Fruit fly (Drosophila melanogaster): ENCODE measurements around the gene RpS28b.

The RpS28b gene

DNA sequence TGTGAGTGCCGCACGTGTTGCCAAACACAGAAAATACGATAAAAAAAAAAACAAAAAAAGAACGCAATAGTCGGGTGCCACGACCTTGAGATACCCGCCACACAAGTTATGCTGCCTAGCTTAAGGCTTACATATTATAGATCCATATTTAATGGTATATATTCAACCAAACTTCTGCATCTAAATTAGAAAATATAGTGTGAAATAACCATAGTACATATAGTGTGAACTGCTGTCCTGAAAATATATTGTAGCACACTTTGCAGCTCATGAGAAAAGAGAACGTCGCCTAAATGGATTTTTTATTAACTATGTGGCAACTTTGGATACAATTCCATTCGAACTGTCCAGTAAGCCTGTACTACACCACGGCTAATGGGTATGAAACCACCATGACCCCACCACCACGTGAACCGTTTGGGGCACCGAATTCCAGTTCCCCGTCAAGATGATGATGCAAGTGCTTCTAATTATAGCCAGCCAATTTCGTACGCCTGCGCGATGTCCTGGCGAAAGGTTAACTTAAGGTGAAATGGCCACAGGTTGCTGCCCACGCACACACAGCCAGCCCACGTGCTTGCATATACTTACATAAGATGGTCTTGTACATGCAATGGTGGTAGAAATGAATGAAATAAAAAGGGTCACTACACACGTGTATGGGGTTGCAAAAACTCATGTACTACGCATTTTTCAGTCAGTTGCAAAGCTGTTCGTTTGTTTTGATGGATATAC is 45.8 kb downstream of the RpS28b start:
- TF ChIP-seq insv (optimal IDR thresholded peaks at IDR 0.05): no peak
- TF ChIP-seq Sin3A (optimal IDR thresholded peaks at IDR 0.05): no peak
- no peak for TF ChIP-seq h (optimal IDR thresholded peaks at IDR 0.05)
- TF ChIP-seq ttk (optimal IDR thresholded peaks at IDR 0.05): no peak
- no peak for TF ChIP-seq psq (optimal IDR thresholded peaks at IDR 0.05)
- TF ChIP-seq Myc (optimal IDR thresholded peaks at IDR 0.05): no peak

DNA sequence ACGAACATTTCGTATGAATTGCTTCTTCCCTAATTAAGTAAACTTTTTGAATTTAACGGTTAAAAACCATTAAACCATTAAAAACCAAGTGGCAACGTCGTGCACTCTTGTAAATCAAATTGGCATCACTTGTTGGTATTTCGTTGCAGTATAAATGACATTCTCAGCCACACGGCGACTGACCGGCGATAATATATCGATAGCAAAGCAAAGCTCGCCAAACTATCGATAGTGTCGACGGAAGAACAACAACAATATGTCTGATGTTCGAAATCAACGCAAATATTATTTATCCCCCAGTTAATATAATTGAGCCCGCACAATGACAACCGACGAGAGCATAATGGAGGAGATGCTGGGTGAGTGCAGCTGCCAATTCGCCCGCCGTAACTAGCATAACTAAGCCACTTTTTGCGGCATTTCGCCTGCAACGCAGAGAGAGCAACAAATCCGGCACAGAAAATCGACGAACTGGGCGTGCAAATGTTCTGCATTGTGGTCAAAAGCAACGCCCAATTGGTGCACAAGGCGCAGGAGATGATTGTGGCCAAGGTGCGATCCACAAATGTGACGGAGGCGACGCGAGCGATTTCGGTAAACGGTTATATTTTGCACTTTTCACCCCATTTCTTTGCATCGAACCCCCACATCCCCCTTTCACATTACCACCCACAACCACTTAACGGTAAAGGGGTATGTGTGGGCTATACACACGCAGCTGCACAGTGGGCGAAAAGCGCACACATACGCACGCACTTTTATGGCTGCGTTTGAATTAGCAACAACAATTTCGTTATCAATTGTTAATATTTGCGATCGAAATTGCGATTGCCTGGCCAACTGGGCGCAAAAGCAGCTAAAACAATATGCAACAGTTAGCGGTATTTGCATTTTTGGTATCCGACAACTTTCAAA is 46.7 kb downstream of the RpS28b start, which contains the start of gene Gga:
TSS of gene Gga (plus strand) at position 213 of the 915 bp plus-strand sequence.
- no peak for TF ChIP-seq psq (optimal IDR thresholded peaks at IDR 0.05)
- no peak for TF ChIP-seq ttk (optimal IDR thresholded peaks at IDR 0.05)
- TF ChIP-seq Myc (optimal IDR thresholded peaks at IDR 0.05): no peak
- TF ChIP-seq h (optimal IDR thresholded peaks at IDR 0.05): no peak
